Fruit fly (Drosophila melanogaster): ENCODE measurements around the gene Cox17.
A peak's percentile ranks its signal among the peaks of the same experiment; 100 is the strongest.

Gene Cox17

DNA sequence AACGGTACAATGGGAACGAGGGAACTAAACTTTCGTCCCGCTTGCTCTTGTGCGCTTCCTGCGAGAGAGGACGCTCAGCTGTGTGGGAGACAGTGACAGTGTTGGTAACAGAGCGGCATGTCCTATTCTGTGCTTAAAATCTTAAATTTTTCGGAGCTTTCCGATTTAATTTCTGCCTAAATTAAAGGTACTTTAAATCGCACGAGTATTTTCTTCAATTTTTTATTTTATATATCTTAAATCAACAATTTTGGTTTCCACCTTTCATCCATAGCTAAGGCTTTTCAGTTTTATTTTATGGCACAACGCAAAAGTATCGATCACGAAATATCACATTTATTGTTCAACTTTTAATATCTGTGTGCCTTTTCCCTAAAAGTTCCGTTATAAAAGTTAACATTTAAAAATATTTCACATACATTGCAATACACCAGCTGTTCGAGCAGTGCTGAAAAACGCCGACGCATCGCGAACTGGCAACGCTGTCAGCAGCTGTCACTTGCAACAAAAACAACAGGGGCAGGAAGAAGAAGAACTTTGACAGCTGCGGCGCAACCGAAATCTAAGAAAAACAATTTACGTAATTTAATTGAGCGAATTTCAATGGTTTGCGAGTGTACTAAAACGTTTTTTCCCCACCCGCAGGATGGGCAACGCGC is 21.0 kb downstream of the Cox17 start, which contains the start of the genes hiw and ND-B18 (continued):
- TF ChIP-seq CG32767 (GFP tag; IDR thresholded peaks at IDR 0.05) = no peak
- no peak for TF ChIP-seq pnt (GFP tag; optimal IDR thresholded peaks at IDR 0.05)
- TF ChIP-seq CG11093 (GFP tag; IDR thresholded peaks at IDR 0.05) = no peak
- no peak for TF ChIP-seq CG7271 (tag; optimal IDR thresholded peaks at IDR 0.05)
- TF ChIP-seq B-H2 (GFP tag; optimal IDR thresholded peaks at IDR 0.05) = peak; percentile 43
- no peak for TF ChIP-seq Doc2 (GFP tag; IDR thresholded peaks at IDR 0.05)
- no peak for TF ChIP-seq run (tag; optimal IDR thresholded peaks at IDR 0.05)
- peak; percentile 69 for TF ChIP-seq Aef1 (GFP tag; IDR thresholded peaks at IDR 0.05)
- TF ChIP-seq CG18262 (tag; optimal IDR thresholded peaks at IDR 0.05) = peak; percentile 17
- TF ChIP-seq Hr51 (GFP tag; optimal IDR thresholded peaks at IDR 0.05) = no peak
- peak; percentile 26 to 29 for TF ChIP-seq dpn (GFP tag; optimal IDR thresholded peaks at IDR 0.05)
- TF ChIP-seq CG13624 (GFP tag; optimal IDR thresholded peaks at IDR 0.05) = peak; percentile 29
- TF ChIP-seq wor (GFP tag; IDR thresholded peaks at IDR 0.05) = no peak
- peak; percentile 36 for TF ChIP-seq BEAF-32 (GFP tag; optimal IDR thresholded peaks at IDR 0.05)
- TF ChIP-seq kni (GFP tag; optimal IDR thresholded peaks at IDR 0.05) = no peak
- no peak for TF ChIP-seq D (optimal IDR thresholded peaks at IDR 0.05)
- no peak for TF ChIP-seq D (GFP tag; optimal IDR thresholded peaks at IDR 0.05)
- TF ChIP-seq CG2202 (tag; optimal IDR thresholded peaks at IDR 0.05) = no peak
- no peak for TF ChIP-seq CG6654 (GFP tag; optimal IDR thresholded peaks at IDR 0.05)
- TF ChIP-seq lab (GFP tag; optimal IDR thresholded peaks at IDR 0.05) = no peak
- no peak for TF ChIP-seq CG9437 (GFP tag; optimal IDR thresholded peaks at IDR 0.05)
- TF ChIP-seq gem (tag; optimal IDR thresholded peaks at IDR 0.05) = no peak
- TF ChIP-seq Optix (GFP tag; IDR thresholded peaks at IDR 0.05) = no peak
- TF ChIP-seq CG18011 (GFP tag; optimal IDR thresholded peaks at IDR 0.05) = no peak
- peak; percentile 26 for TF ChIP-seq ind (GFP tag; optimal IDR thresholded peaks at IDR 0.05)
- no peak for TF ChIP-seq maf-S (GFP tag; optimal IDR thresholded peaks at IDR 0.05)
- TF ChIP-seq slp2 (GFP tag; optimal IDR thresholded peaks at IDR 0.05) = peak; percentile 24
- TF ChIP-seq kah (GFP tag; optimal IDR thresholded peaks at IDR 0.05) = no peak
- TF ChIP-seq Xrp1 (GFP tag; IDR thresholded peaks at IDR 0.05) = no peak
- TF ChIP-seq Med (GFP tag) = peak; percentile 82

dm6 chrX:15062619-15063018 is 21.9 kb downstream of the Cox17 start:
- TF ChIP-seq pzg (GFP tag; optimal IDR thresholded peaks at IDR 0.05) (peak; percentile 26), onecut (GFP tag; IDR thresholded peaks at IDR 0.05) (peak; percentile 98), crp (GFP tag; optimal IDR thresholded peaks at IDR 0.05) (peak in 1 of 2 experiments; percentile 79), trem (tag; optimal IDR thresholded peaks at IDR 0.05) (peak; percentile 98), bigmax (GFP tag; optimal IDR thresholded peaks at IDR 0.05) (no peak), peb (GFP tag; IDR thresholded peaks at IDR 0.05) (no peak), Hey (tag; optimal IDR thresholded peaks at IDR 0.05) (no peak), sens (GFP tag) (peak; percentile 39), YL-1 (GFP tag; optimal IDR thresholded peaks at IDR 0.05) (peak; percentile 9), MBD-R2 (GFP tag; IDR thresholded peaks at IDR 0.05) (peak; percentile 51), Ets65A (GFP tag) (peak; percentile 84), crol (GFP tag; IDR thresholded peaks at IDR 0.05) (peak; percentile 58), D19A (tag; optimal IDR thresholded peaks at IDR 0.05) (no peak), tll (GFP tag; optimal IDR thresholded peaks at IDR 0.05) (no peak), ewg (GFP tag; optimal IDR thresholded peaks at IDR 0.05) (peak; percentile 74), Med (GFP tag) (peak; percentile 14), seq (GFP tag; IDR thresholded peaks at IDR 0.05) (peak; percentile 90), CG13287 (GFP tag; IDR thresholded peaks at IDR 0.05; ENCODE audit: partially characterized antibody) (0 out of 2 replicates have a peak, but pooled peaks have one; percentile 6)

All from whole organism, embryonic.